Fruit fly (Drosophila melanogaster) whole organism, embryonic: ENCODE measurements around the gene Eig71Ej.

ENCODE experiments used
- B-H2 ChIP-seq: fragments of 200-800 bp; sonication (Bioruptor generic); optimal IDR thresholded peaks from 2 replicates; lab custom pipeline; 2018; ENCODE audit warnings: missing biosample characterization, mild to moderate bottlenecking, missing genetic modification characterization
- C15 ChIP-seq: fragments of 200-800 bp; sonication (Bioruptor generic); IDR thresholded peaks from 3 replicates; pipeline ENCODE4 v1.3.6; 2022; ENCODE audit warnings: missing biosample characterization, missing genetic modification characterization
- CG10267 ChIP-seq: fragments of 200-800 bp; sonication (Bioruptor generic); optimal IDR thresholded peaks from 2 replicates; lab custom pipeline; 2018; ENCODE audit warnings: missing biosample characterization, mild to moderate bottlenecking, missing genetic modification characterization, moderate library complexity
- CG10565 ChIP-seq: fragments of 200-800 bp; sonication (Bioruptor generic); optimal IDR thresholded peaks from 3 replicates; lab custom pipeline; 2016; ENCODE audit warnings: missing biosample characterization, mild to moderate bottlenecking, missing genetic modification characterization
- CG11085 ChIP-seq: fragments of 200-800 bp; sonication (Bioruptor generic); IDR thresholded peaks from 2 replicates; pipeline ENCODE4 v1.3.6; 2022; ENCODE audit warnings: missing biosample characterization, missing genetic modification characterization
- CG12942 ChIP-seq: fragments of 200-800 bp; sonication (Bioruptor generic); optimal IDR thresholded peaks from 3 replicates; lab custom pipeline; 2016; ENCODE audit warnings: missing biosample characterization, missing genetic modification characterization
- CG13775 ChIP-seq: fragments of 200-800 bp; sonication (Bioruptor generic); optimal IDR thresholded peaks from 3 replicates; lab custom pipeline; 2017; ENCODE audit warnings: missing biosample characterization, mild to moderate bottlenecking, missing genetic modification characterization
- CG14667 ChIP-seq: fragments of 200-800 bp; sonication (Bioruptor generic); IDR thresholded peaks from 2 replicates; pipeline ENCODE4 v1.3.6; 2022; ENCODE audit warnings: missing biosample characterization, missing genetic modification characterization
- CG14860 ChIP-seq: fragments of 200-800 bp; sonication (Bioruptor generic); IDR thresholded peaks from 3 replicates; pipeline ENCODE4 v1.3.6; 2022; ENCODE audit warnings: missing biosample characterization, missing genetic modification characterization; ENCODE audit not compliant: partially characterized antibody
- CG17361 ChIP-seq: fragments of 200-800 bp; sonication (Bioruptor generic); IDR thresholded peaks from 3 replicates; pipeline ENCODE4 v1.3.6; 2022; ENCODE audit warnings: missing biosample characterization, missing genetic modification characterization
- CG18011 ChIP-seq: fragments of 200-800 bp; sonication (Bioruptor generic); optimal IDR thresholded peaks from 2 replicates; lab custom pipeline; 2017; ENCODE audit warnings: missing biosample characterization, missing genetic modification characterization, mild to moderate bottlenecking, moderate library complexity, missing genotype
- CG18599 ChIP-seq: fragments of 200-800 bp; sonication (Bioruptor generic); optimal IDR thresholded peaks from 3 replicates; lab custom pipeline; 2017; ENCODE audit warnings: missing biosample characterization, missing genetic modification characterization, mild to moderate bottlenecking, moderate library complexity, missing genetic modification reagents
- CG32767 ChIP-seq: fragments of 200-800 bp; sonication (Bioruptor generic); IDR thresholded peaks from 2 replicates; pipeline ENCODE4 v1.3.6; 2022; ENCODE audit warnings: missing biosample characterization, missing genetic modification characterization
- CG34422 ChIP-seq: fragments of 200-800 bp; sonication (Bioruptor generic); IDR thresholded peaks from 3 replicates; pipeline ENCODE4 v1.3.6; 2022; ENCODE audit warnings: missing biosample characterization, missing genetic modification characterization
- CG4360 ChIP-seq: fragments of 200-800 bp; sonication (Bioruptor generic); IDR thresholded peaks from 2 replicates; pipeline ENCODE4 v1.3.6; 2022; ENCODE audit warnings: missing biosample characterization, missing genetic modification characterization
- CG4730 ChIP-seq: fragments of 200-800 bp; sonication (Bioruptor generic); IDR thresholded peaks from 2 replicates; pipeline ENCODE4 v1.3.6; 2022; ENCODE audit warnings: missing biosample characterization, missing genetic modification characterization
- CG6683 ChIP-seq: fragments of 200-800 bp; sonication (Bioruptor generic); optimal IDR thresholded peaks from 2 replicates; lab custom pipeline; 2017; ENCODE audit warnings: missing biosample characterization, mild to moderate bottlenecking, missing genetic modification characterization, missing genetic modification reagents
- CG7963 ChIP-seq: fragments of 200-800 bp; sonication (Bioruptor generic); IDR thresholded peaks from 3 replicates; pipeline ENCODE4 v1.3.6; 2022; ENCODE audit warnings: missing biosample characterization, missing genetic modification characterization; ENCODE audit not compliant: partially characterized antibody
- CG7987 ChIP-seq: fragments of 200-800 bp; sonication (Bioruptor generic); optimal IDR thresholded peaks from 2 replicates; lab custom pipeline; 2018; ENCODE audit warnings: missing biosample characterization, mild to moderate bottlenecking, missing genetic modification characterization, moderate library complexity
- Camta ChIP-seq: fragments of 200-800 bp; sonication (Bioruptor generic); optimal IDR thresholded peaks from 2 replicates; lab custom pipeline; 2016; ENCODE audit warnings: missing biosample characterization, missing genetic modification characterization
- H2.0 ChIP-seq: fragments of 200-800 bp; sonication (Bioruptor generic); IDR thresholded peaks from 2 replicates; pipeline ENCODE4 v1.3.6; 2022; ENCODE audit warnings: missing biosample characterization, missing genetic modification characterization
- Hmx ChIP-seq: fragments of 200-800 bp; sonication (Bioruptor generic); optimal IDR thresholded peaks from 2 replicates; lab custom pipeline; 2016; ENCODE audit warnings: missing biosample characterization, missing genetic modification characterization
- Lhr ChIP-seq: fragments of 200-800 bp; sonication (Bioruptor generic); optimal IDR thresholded peaks from 3 replicates; lab custom pipeline; 2017; ENCODE audit warnings: mild to moderate bottlenecking, missing biosample characterization, missing genetic modification reagents, missing genetic modification characterization
- NFAT ChIP-seq: fragments of 200-800 bp; sonication (Bioruptor generic); IDR thresholded peaks from 2 replicates; pipeline ENCODE4 v1.3.6; 2022; ENCODE audit warnings: missing biosample characterization, missing genetic modification characterization
- NK7.1 ChIP-seq: fragments of 200-800 bp; sonication (Bioruptor generic); optimal IDR thresholded peaks from 3 replicates; lab custom pipeline; 2016; ENCODE audit warnings: missing biosample characterization, missing genetic modification characterization
- Optix ChIP-seq: fragments of 200-800 bp; sonication (Bioruptor generic); IDR thresholded peaks from 3 replicates; pipeline ENCODE4 v1.3.6; 2022; ENCODE audit warnings: missing biosample characterization, missing genetic modification characterization
- Sox100B ChIP-seq: fragments of 200-800 bp; sonication (Bioruptor generic); optimal IDR thresholded peaks from 3 replicates; lab custom pipeline; 2018; ENCODE audit warnings: missing biosample characterization, mild to moderate bottlenecking, missing genetic modification characterization
- Vsx1 ChIP-seq: fragments of 200-800 bp; sonication (Bioruptor generic); optimal IDR thresholded peaks from 2 replicates; lab custom pipeline; 2017; ENCODE audit warnings: missing biosample characterization, mild to moderate bottlenecking, missing genetic modification characterization, missing genetic modification reagents
- bcd ChIP-seq: fragments of 200-800 bp; sonication (Bioruptor generic); optimal IDR thresholded peaks from 2 replicates; lab custom pipeline; 2017; ENCODE audit warnings: missing biosample characterization, mild to moderate bottlenecking, missing genetic modification characterization
- chm ChIP-seq: fragments of 200-800 bp; sonication (Bioruptor generic); IDR thresholded peaks from 2 replicates; pipeline ENCODE4 v1.3.6; 2022; ENCODE audit warnings: missing biosample characterization, missing genetic modification characterization
- emc ChIP-seq: fragments of 200-800 bp; sonication (Bioruptor generic); optimal IDR thresholded peaks from 2 replicates; lab custom pipeline; 2016; ENCODE audit warnings: missing biosample characterization, missing genetic modification characterization
- esg ChIP-seq: fragments of 200-800 bp; sonication (Bioruptor generic); conservative IDR thresholded peaks from 2 replicates; pipeline ENCODE4 v1.3.6; 2022; ENCODE audit warnings: missing biosample characterization, missing genetic modification characterization
- exex ChIP-seq: fragments of 200-800 bp; sonication (Bioruptor generic); optimal IDR thresholded peaks from 4 replicates; lab custom pipeline; 2018; ENCODE audit warnings: missing biosample characterization, mild to moderate bottlenecking, missing genetic modification characterization, moderate library complexity
- fd102C ChIP-seq: fragments of 200-800 bp; sonication (Bioruptor generic); optimal IDR thresholded peaks from 2 replicates; lab custom pipeline; 2018; ENCODE audit warnings: missing biosample characterization, mild to moderate bottlenecking, missing genetic modification characterization, moderate library complexity
- fru ChIP-seq: fragments of >200 bp; optimal IDR thresholded peaks from 2 replicates; lab custom pipeline; 2017
- grau ChIP-seq: fragments of 200-800 bp; optimal IDR thresholded peaks from 3 replicates; lab custom pipeline; 2019; ENCODE audit warnings: missing biosample characterization, mild to moderate bottlenecking, missing genetic modification characterization, moderate library complexity
- gro ChIP-seq: fragments of 200-800 bp; sonication (Bioruptor generic); optimal IDR thresholded peaks from 2 replicates; lab custom pipeline; 2016; ENCODE audit warnings: missing biosample characterization, missing genetic modification characterization
- jigr1 ChIP-seq: fragments of 200-800 bp; sonication (Bioruptor generic); IDR thresholded peaks from 3 replicates; pipeline ENCODE4 v1.3.6; 2022; ENCODE audit warnings: missing biosample characterization, missing genetic modification characterization
- jing ChIP-seq: fragments of 200-800 bp; sonication (Bioruptor generic); optimal IDR thresholded peaks from 2 replicates; lab custom pipeline; 2018; ENCODE audit warnings: missing biosample characterization, mild to moderate bottlenecking, missing genetic modification characterization
- luna ChIP-seq: fragments of 200-800 bp; sonication (Bioruptor generic); optimal IDR thresholded peaks from 2 replicates; lab custom pipeline; 2016; ENCODE audit warnings: missing biosample characterization, missing genetic modification characterization
- mirr ChIP-seq: fragments of 200-800 bp; sonication (Bioruptor generic); optimal IDR thresholded peaks from 3 replicates; lab custom pipeline; 2018; ENCODE audit warnings: missing biosample characterization, mild to moderate bottlenecking, missing genetic modification characterization
- odd ChIP-seq: fragments of 200-800 bp; sonication (Bioruptor generic); optimal IDR thresholded peaks from 2 replicates; lab custom pipeline; 2017; ENCODE audit warnings: missing biosample characterization, mild to moderate bottlenecking, missing genetic modification characterization
- pb ChIP-seq: fragments of 200-800 bp; sonication (Bioruptor generic); optimal IDR thresholded peaks from 3 replicates; lab custom pipeline; 2016; ENCODE audit warnings: missing biosample characterization, missing genetic modification characterization
- ranshi ChIP-seq: fragments of 200-800 bp; sonication (Bioruptor generic); IDR thresholded peaks from 2 replicates; pipeline ENCODE4 v1.3.6; 2022; ENCODE audit warnings: missing biosample characterization, missing genetic modification characterization
- slou ChIP-seq: fragments of 200-800 bp; sonication (Bioruptor generic); optimal IDR thresholded peaks from 3 replicates; lab custom pipeline; 2016; ENCODE audit warnings: missing biosample characterization, missing genetic modification characterization
- sqz ChIP-seq: fragments of 200-800 bp; sonication (Bioruptor generic); optimal IDR thresholded peaks from 3 replicates; lab custom pipeline; 2018; ENCODE audit warnings: missing biosample characterization, mild to moderate bottlenecking, missing genetic modification characterization
- ssp ChIP-seq: fragments of 200-800 bp; sonication (Bioruptor generic); IDR thresholded peaks from 2 replicates; pipeline ENCODE4 v1.3.6; 2022; ENCODE audit warnings: missing biosample characterization, missing genetic modification characterization
- tgo ChIP-seq: fragments of 200-800 bp; sonication (Bioruptor generic); IDR thresholded peaks from 3 replicates; pipeline ENCODE4 v1.3.6; 2022; ENCODE audit warnings: missing biosample characterization, missing genetic modification characterization
- zen ChIP-seq: fragments of 200-800 bp; sonication (Bioruptor generic); optimal IDR thresholded peaks from 3 replicates; lab custom pipeline; 2018; ENCODE audit warnings: missing biosample characterization, mild to moderate bottlenecking, missing genetic modification characterization, moderate library complexity

The Eig71Ej gene

DNA sequence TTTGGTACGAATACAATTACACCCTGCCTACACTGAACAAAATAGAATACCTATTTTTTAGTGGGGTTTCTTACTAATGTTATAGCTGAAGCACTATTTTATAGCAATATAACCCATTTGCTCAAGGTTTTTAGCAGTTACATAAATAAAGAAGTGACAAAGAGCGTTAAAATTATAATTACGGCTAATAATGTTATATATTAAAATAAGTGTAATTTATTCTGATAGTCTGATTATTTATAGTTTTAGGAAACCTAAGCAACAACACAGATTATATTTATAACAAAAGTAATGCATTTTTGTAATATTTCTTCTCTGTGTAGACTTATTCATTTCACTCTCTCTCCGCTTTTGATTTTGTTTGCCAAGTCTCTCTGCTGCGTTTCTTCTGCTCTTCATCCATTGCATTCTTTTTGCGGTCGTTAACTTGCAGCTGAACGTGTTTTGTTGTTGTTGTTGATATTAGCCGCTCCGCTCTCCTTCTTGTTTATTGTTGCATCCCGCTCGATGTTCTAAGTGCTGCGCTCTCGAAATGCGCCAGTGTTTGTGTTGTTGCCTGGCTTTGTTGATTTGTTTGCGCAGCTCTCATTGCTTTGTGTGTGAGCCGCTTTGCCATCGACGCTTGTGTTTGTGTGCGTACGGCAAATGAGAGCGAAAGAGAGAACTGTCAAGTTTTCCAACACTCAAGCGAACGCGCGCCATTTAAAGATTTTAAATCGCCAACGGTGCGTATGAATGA lies 35.0 kb downstream of the Eig71Ej start (continued):
- TF ChIP-seq C15 (GFP tag; lab: Robert Waterston, UW) (peak; percentile 76; the same call in 2 of the 3 replicates), CG14860 (GFP tag; lab: Robert Waterston, UW) (no peak), mirr (GFP tag; lab: Kevin White, UChicago) (peak; percentile 11), NFAT (GFP tag; lab: Robert Waterston, UW) (peak; percentile 46; the same call in 1 of the 2 replicates), chm (GFP tag; lab: Robert Waterston, UW) (0 out of 2 replicates have a peak, but pooled peaks have one; percentile 8), fd102C (GFP tag; lab: Kevin White, UChicago) (no peak), CG13775 (GFP tag; lab: Kevin White, UChicago) (peak; percentile 89), tgo (peak; percentile 88), CG4730 (GFP tag; lab: Robert Waterston, UW) (peak; percentile 78), Hmx (GFP tag; lab: Kevin White, UChicago) (peak; percentile 44), odd (GFP tag; lab: Kevin White, UChicago) (peak; percentile 84), grau (tag; lab: Kevin White, UChicago) (peak; percentile 94), sqz (GFP tag; lab: Kevin White, UChicago) (peak; percentile 71), Optix (GFP tag; lab: Robert Waterston, UW) (no peak), jigr1 (GFP tag; lab: Robert Waterston, UW) (peak; percentile 83; the same call in 2 of the 3 replicates), H2.0 (GFP tag; lab: Robert Waterston, UW) (peak; percentile 75), ranshi (GFP tag; lab: Robert Waterston, UW) (peak; percentile 78), CG4360 (peak; percentile 45; the same call in 1 of the 2 replicates), slou (GFP tag; lab: Kevin White, UChicago) (peak; percentile 81), CG10565 (GFP tag; lab: Kevin White, UChicago) (peak; percentile 7), pb (peak; percentile 12), ssp (GFP tag; lab: Robert Waterston, UW) (peak; percentile 79), NK7.1 (GFP tag; lab: Kevin White, UChicago) (no peak), Sox100B (GFP tag; lab: Kevin White, UChicago) (peak; percentile 97), CG18011 (peak; percentile 50), CG12942 (GFP tag; lab: Kevin White, UChicago) (peak; percentile 84), CG10267 (tag; lab: Kevin White, UChicago) (peak; percentile 85), emc (GFP tag; lab: Kevin White, UChicago) (peak; percentile 23), Lhr (GFP tag; lab: Kevin White, UChicago) (peak; percentile 70), jing (GFP tag; lab: Kevin White, UChicago) (peak; percentile 74), Camta (GFP tag; lab: Kevin White, UChicago) (peak; percentile 50), fru (lab: Kevin White, UChicago) (no peak), esg (GFP tag; lab: Robert Waterston, UW) (peak; percentile 84), CG14667 (GFP tag; lab: Robert Waterston, UW) (peak; percentile 74; the same call in 1 of the 2 replicates), CG7963 (no peak), CG18599 (GFP tag; lab: Kevin White, UChicago) (peak; percentile 90), exex (peak; percentile 56), CG7987 (GFP tag; lab: Kevin White, UChicago) (peak; percentile 81), Vsx1 (GFP tag; lab: Kevin White, UChicago) (peak; percentile 87), zen (tag; lab: Kevin White, UChicago) (peak; percentile 79), CG34422 (GFP tag; lab: Robert Waterston, UW) (peak; percentile 86; the same call in 2 of the 3 replicates), CG32767 (GFP tag; lab: Robert Waterston, UW) (peak; percentile 80), CG17361 (GFP tag; lab: Robert Waterston, UW) (peak; percentile 98), luna (GFP tag; lab: Kevin White, UChicago) (no peak), B-H2 (GFP tag; lab: Kevin White, UChicago) (peak; percentile 44), gro (GFP tag; lab: Kevin White, UChicago) (peak; percentile 16), CG11085 (GFP tag; lab: Robert Waterston, UW) (peak; percentile 55; the same call in 1 of the 2 replicates), CG6683 (GFP tag; lab: Kevin White, UChicago) (peak; percentile 84), bcd (peak; percentile 93)
